Fruit fly (Drosophila melanogaster): Measurements from ENCODE around the gene Akh.

Akh gene

DNA sequence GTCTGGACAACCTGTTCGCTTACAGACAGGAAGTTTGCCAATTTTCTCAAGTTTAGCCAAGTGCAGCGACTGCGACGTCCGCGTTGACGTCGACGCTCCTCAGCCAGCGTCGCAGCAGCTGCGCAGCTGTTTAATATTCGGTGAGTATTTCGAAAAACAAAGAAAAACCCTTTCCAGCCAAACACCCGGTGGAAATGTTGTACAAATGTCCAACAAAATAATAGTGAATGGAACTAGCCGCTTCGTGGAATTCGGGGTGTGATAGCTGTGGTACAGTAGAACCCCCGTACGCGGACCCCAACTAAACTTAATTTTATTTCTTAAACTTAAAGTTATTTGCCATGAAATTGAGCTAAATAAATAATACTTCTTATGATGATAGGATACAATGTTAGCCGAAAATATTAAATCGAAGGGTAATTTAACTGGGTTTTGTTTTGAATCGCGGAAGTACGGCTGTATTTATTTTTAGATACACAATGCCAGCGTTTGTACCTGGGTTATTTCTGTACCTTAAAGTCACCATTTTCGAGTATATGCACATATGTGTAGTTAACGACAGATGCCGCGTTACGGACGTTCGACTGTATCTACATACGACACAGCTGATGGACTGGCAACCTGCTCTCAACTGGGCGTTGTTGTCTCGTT is 32.3 kb upstream of the Akh start (continued):
- TF ChIP-seq CG3847 (GFP tag; IDR thresholded peaks at IDR 0.05) (peak; percentile 57; the same call in 1 of the 2 replicates), CG30403 (GFP tag; optimal IDR thresholded peaks at IDR 0.05) (peak; percentile 79), CG13894 (tag; optimal IDR thresholded peaks at IDR 0.05) (peak; percentile 6), chm (GFP tag; IDR thresholded peaks at IDR 0.05) (no peak), CG10147 (GFP tag; optimal IDR thresholded peaks at IDR 0.05) (peak; percentile 66), CG18476 (GFP tag; optimal IDR thresholded peaks at IDR 0.05) (peak; percentile 42), ATbp (GFP tag; optimal IDR thresholded peaks at IDR 0.05) (peak; percentile 68), CG1602 (GFP tag; optimal IDR thresholded peaks at IDR 0.05) (peak; percentile 63), Hsf (GFP tag; optimal IDR thresholded peaks at IDR 0.05) (peak; percentile 70), CG16779 (GFP tag; IDR thresholded peaks at IDR 0.05) (no peak), CG3726 (GFP tag; IDR thresholded peaks at IDR 0.05) (no peak), Mes4 (GFP tag; optimal IDR thresholded peaks at IDR 0.05) (peak; percentile 11), CG1529 (GFP tag; optimal IDR thresholded peaks at IDR 0.05) (peak; percentile 62), Dip3 (GFP tag; optimal IDR thresholded peaks at IDR 0.05) (peak; percentile 61), CG12104 (GFP tag; optimal IDR thresholded peaks at IDR 0.05) (peak; percentile 82), slp2 (GFP tag; optimal IDR thresholded peaks at IDR 0.05) (peak; percentile 61), CG11398 (GFP tag; optimal IDR thresholded peaks at IDR 0.05) (peak; percentile 35), ci (GFP tag; IDR thresholded peaks at IDR 0.05) (peak; percentile 78), E2f2 (GFP tag; IDR thresholded peaks at IDR 0.05) (0 out of 2 replicates have a peak, but pooled peaks have one; percentile 29), Nf-YB (GFP tag; optimal IDR thresholded peaks at IDR 0.05) (peak; percentile 62), Jarid2 (GFP tag; optimal IDR thresholded peaks at IDR 0.05) (peak; percentile 54), dimm (GFP tag; IDR thresholded peaks at IDR 0.05) (0 out of 2 replicates have a peak, but pooled peaks have one; percentile 3), bigmax (GFP tag; optimal IDR thresholded peaks at IDR 0.05) (no peak), CG8089 (GFP tag; optimal IDR thresholded peaks at IDR 0.05) (peak; percentile 34), Opbp (GFP tag; IDR thresholded peaks at IDR 0.05; ENCODE audit: partially characterized antibody) (no peak), Awh (GFP tag; IDR thresholded peaks at IDR 0.05) (no peak), Optix (GFP tag; IDR thresholded peaks at IDR 0.05) (peak; percentile 15; the same call in 1 of the 3 replicates), Xbp1 (GFP tag; optimal IDR thresholded peaks at IDR 0.05) (peak; percentile 72), pros (GFP tag; optimal IDR thresholded peaks at IDR 0.05) (no peak), Xrp1 (GFP tag; IDR thresholded peaks at IDR 0.05) (peak; percentile 81), amos (GFP tag; IDR thresholded peaks at IDR 0.05; ENCODE audit: partially characterized antibody) (no peak), zfh1 (GFP tag; IDR thresholded peaks at IDR 0.05) (peak; percentile 60; the same call in 2 of the 3 replicates), CG2202 (tag; optimal IDR thresholded peaks at IDR 0.05) (peak; percentile 48), CG18262 (tag; optimal IDR thresholded peaks at IDR 0.05) (peak; percentile 84), CG12299 (tag; optimal IDR thresholded peaks at IDR 0.05) (peak; percentile 25), CG4404 (GFP tag; IDR thresholded peaks at IDR 0.05) (peak; percentile 54; the same call in 1 of the 2 replicates), CG7357 (GFP tag; IDR thresholded peaks at IDR 0.05) (peak; percentile 46; the same call in 2 of the 3 replicates), CG4424 (GFP tag; optimal IDR thresholded peaks at IDR 0.05) (peak; percentile 76), Camta (GFP tag; optimal IDR thresholded peaks at IDR 0.05) (peak; percentile 78), tna (GFP tag; IDR thresholded peaks at IDR 0.05; ENCODE audit: partially characterized antibody) (no peak), vvl (GFP tag; IDR thresholded peaks at IDR 0.05) (peak; percentile 66), CG6791 (GFP tag; IDR thresholded peaks at IDR 0.05; ENCODE audit: partially characterized antibody) (no peak), Hey (tag; optimal IDR thresholded peaks at IDR 0.05) (no peak), ash1 (GFP tag; optimal IDR thresholded peaks at IDR 0.05) (no peak), CG6654 (GFP tag; optimal IDR thresholded peaks at IDR 0.05) (peak; percentile 61), CG17568 (GFP tag; optimal IDR thresholded peaks at IDR 0.05) (peak; percentile 68), yki (optimal IDR thresholded peaks at IDR 0.05) (no peak), gt (GFP tag; IDR thresholded peaks at IDR 0.05) (no peak), NC2α (GFP tag; optimal IDR thresholded peaks at IDR 0.05) (peak; percentile 38), Dll (GFP tag; IDR thresholded peaks at IDR 0.05; ENCODE audit: partially characterized antibody) (no peak)

All from whole organism, embryonic.